Fruit fly (Drosophila melanogaster) Kc167 (cell line): Measurements from ENCODE around the gene CG17364.

Experiments used
- Sin3A ChIP-seq: fragments of >200 bp; optimal IDR thresholded peaks from 2 replicates; lab custom pipeline; 2018; ENCODE audit warnings: missing external identifiers
- h ChIP-seq: fragments of >200 bp; optimal IDR thresholded peaks from 3 replicates; lab custom pipeline; 2018; ENCODE audit warnings: missing external identifiers
- insv ChIP-seq: fragments of >200 bp; optimal IDR thresholded peaks from 3 replicates; lab custom pipeline; 2018; ENCODE audit warnings: missing external identifiers
- psq ChIP-seq: fragments of >200 bp; optimal IDR thresholded peaks from 2 replicates; lab custom pipeline; 2017; ENCODE audit warnings: missing external identifiers

- TF ChIP-seq insv (lab: Kevin White, UChicago): no peak
- TF ChIP-seq h: no peak
- TF ChIP-seq Sin3A (lab: Kevin White, UChicago): no peak
- TF ChIP-seq psq: no peak
Measured at dm6 chr3L:13973377-13974111, 19.7 kb downstream of the CG17364 start, which contains the start of the genes CG13738 and Hsc70-1.
